Fruit fly (Drosophila melanogaster) whole organism, pupa: ENCODE measurements around the gene larp.

Experiments used
- CG12605 ChIP-seq: fragments of 200-800 bp; sonication (Bioruptor generic); IDR thresholded peaks from 2 replicates; pipeline ENCODE4 v1.3.6; 2022; ENCODE audit warnings: missing biosample characterization, missing genetic modification characterization
- CG17806 ChIP-seq: fragments of 200-800 bp; sonication (Bioruptor generic); optimal IDR thresholded peaks from 2 replicates; lab custom pipeline; 2018; ENCODE audit warnings: missing biosample characterization, mild to moderate bottlenecking, missing genetic modification characterization, moderate library complexity
- CG8159 ChIP-seq: fragments of 200-800 bp; sonication (Bioruptor generic); optimal IDR thresholded peaks from 3 replicates; lab custom pipeline; 2018; ENCODE audit warnings: missing biosample characterization, mild to moderate bottlenecking, missing genetic modification characterization, moderate library complexity
- CG8301 ChIP-seq: fragments of 200-800 bp; sonication (Bioruptor generic); optimal IDR thresholded peaks from 2 replicates; lab custom pipeline; 2018; ENCODE audit warnings: missing biosample characterization, mild to moderate bottlenecking, missing genetic modification characterization
- CG9948 ChIP-seq: fragments of 200-800 bp; sonication (Bioruptor generic); optimal IDR thresholded peaks from 2 replicates; lab custom pipeline; 2018; ENCODE audit warnings: missing biosample characterization, mild to moderate bottlenecking, missing genetic modification characterization, moderate library complexity
- D1 ChIP-seq: fragments of 200-800 bp; sonication (Bioruptor generic); optimal IDR thresholded peaks from 2 replicates; lab custom pipeline; 2018; ENCODE audit warnings: missing biosample characterization, mild to moderate bottlenecking, missing genetic modification characterization, moderate library complexity
- EcR ChIP-seq: fragments of 200-800 bp; sonication (Bioruptor generic); optimal IDR thresholded peaks from 3 replicates; lab custom pipeline; 2019; ENCODE audit warnings: missing biosample characterization, missing genetic modification characterization, mild to moderate bottlenecking, moderate library complexity, missing genetic modification reagents
- Pif1A ChIP-seq: fragments of 200-800 bp; sonication (Bioruptor generic); optimal IDR thresholded peaks from 3 replicates; lab custom pipeline; 2016; ENCODE audit warnings: missing biosample characterization, missing genetic modification characterization
- Pif1B ChIP-seq: fragments of 200-800 bp; sonication (Bioruptor generic); optimal IDR thresholded peaks from 3 replicates; lab custom pipeline; 2016; ENCODE audit warnings: missing biosample characterization, missing genetic modification characterization
- fd96Ca ChIP-seq: fragments of 200-800 bp; sonication (Bioruptor generic); IDR thresholded peaks from 3 replicates; pipeline ENCODE4 v1.3.6; 2022; ENCODE audit warnings: missing biosample characterization, missing genetic modification characterization
- gl ChIP-seq: fragments of 200-800 bp; sonication (Bioruptor generic); optimal IDR thresholded peaks from 2 replicates; lab custom pipeline; 2018; ENCODE audit warnings: missing biosample characterization, mild to moderate bottlenecking, missing genetic modification characterization
- rn ChIP-seq: fragments of 200-800 bp; sonication (Bioruptor generic); IDR thresholded peaks from 2 replicates; pipeline ENCODE4 v1.3.6; 2022; ENCODE audit warnings: missing biosample characterization, missing genetic modification characterization

dm6 chr3R:28307926-28308746, 28.1 kb downstream of the larp start:
- TF ChIP-seq D1 (no peak), CG8159 (tag; lab: Kevin White, UChicago) (peak; percentile 7), Pif1A (GFP tag; lab: Kevin White, UChicago) (peak; percentile 17), EcR (GFP tag; lab: Kevin White, UChicago) (no peak), Pif1B (GFP tag; lab: Kevin White, UChicago) (no peak), CG12605 (GFP tag; lab: Robert Waterston, UW) (no peak), CG8301 (tag; lab: Kevin White, UChicago) (peak; percentile 35), fd96Ca (GFP tag; lab: Robert Waterston, UW) (0 out of 3 replicates have a peak, but pooled peaks have one; percentile 44), CG9948 (tag; lab: Kevin White, UChicago) (no peak), CG17806 (tag; lab: Kevin White, UChicago) (peak; percentile 0), gl (no peak), rn (GFP tag; lab: Robert Waterston, UW) (no peak)
